Worm (Caenorhabditis elegans): ENCODE results near the gene trip-4.

ce11 chrII:15018923-15019322, 20.3 kb upstream of the trip-4 start, which contains the start of gene Y53F4B.12:
- TF ChIP-seq nhr-76 (tag; optimal IDR thresholded peaks at IDR 0.05) (no peak), grh-1 (GFP tag; IDR thresholded peaks at IDR 0.05) (no peak), lsy-2 (tag; optimal IDR thresholded peaks at IDR 0.05) (no peak), unc-62 (GFP tag; optimal IDR thresholded peaks at IDR 0.05) (no peak), elt-3 (tag; optimal IDR thresholded peaks at IDR 0.05) (no peak), nhr-47 (tag; optimal IDR thresholded peaks at IDR 0.05) (no peak), lin-13 (GFP tag; optimal IDR thresholded peaks at IDR 0.05) (no peak), ztf-11 (tag; optimal IDR thresholded peaks at IDR 0.05) (no peak), C34B4.2 (tag; optimal IDR thresholded peaks at IDR 0.05) (no peak), nhr-11 (tag; optimal IDR thresholded peaks at IDR 0.05) (no peak), pqm-1 (tag; optimal IDR thresholded peaks at IDR 0.05) (no peak)

Measured in whole organism, L1 larva.